Worm (Caenorhabditis elegans) whole organism, mixed stage, embryonic: ENCODE measurements around the gene C46H3.2.

Experiments used
- M03D4.4 ChIP-seq: sonication (generic microtip); optimal IDR thresholded peaks from 2 replicates; lab custom pipeline; 2017; ENCODE audit warnings: mild to moderate bottlenecking, missing genetic modification characterization, missing compliant biosample characterization
- bed-3 ChIP-seq: fragments of 200-800 bp; sonication (Bioruptor generic); optimal IDR thresholded peaks from 3 replicates; lab custom pipeline; 2018; ENCODE audit warnings: mild to moderate bottlenecking, missing genetic modification characterization, moderate library complexity, missing compliant biosample characterization
- blmp-1 ChIP-seq: fragments of 150-350 bp; optimal IDR thresholded peaks from 2 replicates; lab custom pipeline; 2014; ENCODE audit warnings: missing biosample characterization, missing genetic modification characterization
- ceh-39 ChIP-seq: fragments of 150-350 bp; optimal IDR thresholded peaks from 2 replicates; lab custom pipeline; 2014; ENCODE audit warnings: missing biosample characterization, missing genetic modification characterization
- ceh-43 ChIP-seq: fragments of 200-800 bp; sonication (Bioruptor generic); optimal IDR thresholded peaks from 2 replicates; lab custom pipeline; 2018; ENCODE audit warnings: mild to moderate bottlenecking, missing genetic modification characterization, moderate library complexity, missing compliant biosample characterization
- ceh-83 ChIP-seq: fragments of 200-800 bp; sonication (Bioruptor generic); optimal IDR thresholded peaks from 2 replicates; lab custom pipeline; 2018; ENCODE audit warnings: mild to moderate bottlenecking, missing genetic modification characterization, missing compliant biosample characterization
- ces-1 ChIP-seq: fragments of 150-350 bp; optimal IDR thresholded peaks from 2 replicates; lab custom pipeline; 2014; ENCODE audit warnings: missing biosample characterization, missing genetic modification reagents, missing genetic modification characterization
- cnd-1 ChIP-seq: fragments of 200-800 bp; sonication (Bioruptor generic); optimal IDR thresholded peaks from 2 replicates; lab custom pipeline; 2018; ENCODE audit warnings: mild to moderate bottlenecking, missing genetic modification characterization, missing compliant biosample characterization
- drap-1 ChIP-seq: fragments of 200-800 bp; sonication (Bioruptor generic); optimal IDR thresholded peaks from 3 replicates; lab custom pipeline; 2018; ENCODE audit warnings: mild to moderate bottlenecking, missing genetic modification characterization, missing compliant biosample characterization
- elt-1 ChIP-seq: sonication (generic microtip); optimal IDR thresholded peaks from 2 replicates; lab custom pipeline; 2017; ENCODE audit warnings: missing genetic modification characterization, mild to moderate bottlenecking, missing compliant biosample characterization, antibody characterized with exemption, moderate library complexity, borderline replicate concordance; ENCODE audit not compliant: insufficient read depth
- elt-3 ChIP-seq: fragments of 150-350 bp; optimal IDR thresholded peaks from 2 replicates; lab custom pipeline; 2014; ENCODE audit warnings: missing biosample characterization, missing genetic modification characterization
- flh-1 ChIP-seq: fragments of 200-800 bp; sonication (Bioruptor generic); optimal IDR thresholded peaks from 2 replicates; lab custom pipeline; 2018; ENCODE audit warnings: mild to moderate bottlenecking, missing genetic modification characterization, moderate library complexity, missing compliant biosample characterization
- ham-2 ChIP-seq: fragments of 200-800 bp; sonication (Bioruptor generic); optimal IDR thresholded peaks from 2 replicates; lab custom pipeline; 2018; ENCODE audit warnings: mild to moderate bottlenecking, missing genetic modification characterization, missing compliant biosample characterization
- hlh-1 ChIP-seq: fragments of 150-350 bp; optimal IDR thresholded peaks from 2 replicates; lab custom pipeline; 2014; ENCODE audit warnings: missing biosample characterization, missing genetic modification reagents, missing genetic modification characterization
- lin-13 ChIP-seq: fragments of 150-350 bp; optimal IDR thresholded peaks from 2 replicates; lab custom pipeline; 2014; ENCODE audit warnings: missing biosample characterization, missing genetic modification characterization
- lin-32 ChIP-seq: fragments of 200-800 bp; sonication (Bioruptor generic); optimal IDR thresholded peaks from 2 replicates; lab custom pipeline; 2018; ENCODE audit warnings: mild to moderate bottlenecking, missing genetic modification characterization, missing compliant biosample characterization
- lsy-2 ChIP-seq: fragments of 150-350 bp; optimal IDR thresholded peaks from 2 replicates; lab custom pipeline; 2014; ENCODE audit warnings: missing biosample characterization, missing genetic modification characterization
- mab-5 ChIP-seq: fragments of 150-350 bp; optimal IDR thresholded peaks from 2 replicates; lab custom pipeline; 2014; ENCODE audit warnings: missing biosample characterization, missing genetic modification characterization
- mep-1 ChIP-seq: fragments of 150-350 bp; optimal IDR thresholded peaks from 2 replicates; lab custom pipeline; 2017; ENCODE audit warnings: missing biosample characterization, missing genetic modification reagents, missing genetic modification characterization, inconsistent platforms
- mls-2 ChIP-seq: sonication (generic microtip); optimal IDR thresholded peaks from 2 replicates; lab custom pipeline; 2016; ENCODE audit warnings: mild to moderate bottlenecking, missing genetic modification characterization, moderate library complexity, missing compliant biosample characterization
- nhr-12 ChIP-seq: fragments of 150-350 bp; optimal IDR thresholded peaks from 2 replicates; lab custom pipeline; 2014; ENCODE audit warnings: missing biosample characterization, missing genetic modification characterization
- nhr-2 ChIP-seq: fragments of 150-350 bp; optimal IDR thresholded peaks from 2 replicates; lab custom pipeline; 2014; ENCODE audit warnings: missing biosample characterization, missing genetic modification characterization
- nhr-237 ChIP-seq: fragments of 150-350 bp; optimal IDR thresholded peaks from 2 replicates; lab custom pipeline; 2014; ENCODE audit warnings: missing biosample characterization, missing genetic modification characterization
- nhr-28 ChIP-seq: fragments of 150-350 bp; optimal IDR thresholded peaks from 2 replicates; lab custom pipeline; 2014; ENCODE audit warnings: missing biosample characterization, missing genetic modification characterization
- pha-4 ChIP-seq: fragments of 150-350 bp; optimal IDR thresholded peaks from 2 replicates; lab custom pipeline; 2018; ENCODE audit warnings: missing biosample characterization, missing genetic modification reagents, missing genetic modification characterization
- sem-2 ChIP-seq: fragments of 200-800 bp; sonication (Bioruptor generic); optimal IDR thresholded peaks from 2 replicates; lab custom pipeline; 2018; ENCODE audit warnings: mild to moderate bottlenecking, missing genetic modification characterization, missing compliant biosample characterization
- sptf-1 ChIP-seq: sonication (generic microtip); optimal IDR thresholded peaks from 2 replicates; lab custom pipeline; 2017; ENCODE audit warnings: mild to moderate bottlenecking, missing genetic modification characterization, moderate library complexity, missing compliant biosample characterization
- tbx-8 ChIP-seq: fragments of 200-800 bp; sonication (Bioruptor generic); optimal IDR thresholded peaks from 2 replicates; lab custom pipeline; 2018; ENCODE audit warnings: mild to moderate bottlenecking, missing genetic modification characterization, moderate library complexity, missing compliant biosample characterization
- unc-120 ChIP-seq: sonication (generic microtip); optimal IDR thresholded peaks from 2 replicates; lab custom pipeline; 2017; ENCODE audit warnings: missing genetic modification characterization, missing compliant biosample characterization; ENCODE audit not compliant: poor library complexity, severe bottlenecking
- unc-39 ChIP-seq: fragments of 150-350 bp; optimal IDR thresholded peaks from 2 replicates; lab custom pipeline; 2014; ENCODE audit warnings: missing biosample characterization, missing genetic modification characterization
- unc-62 ChIP-seq: fragments of 150-350 bp; optimal IDR thresholded peaks from 2 replicates; lab custom pipeline; 2014; ENCODE audit warnings: missing biosample characterization, missing genetic modification reagents, missing genetic modification characterization
- zip-8 ChIP-seq: fragments of 150-350 bp; optimal IDR thresholded peaks from 2 replicates; lab custom pipeline; 2014; ENCODE audit warnings: missing biosample characterization, missing genetic modification characterization
- ztf-11 ChIP-seq: fragments of 150-350 bp; optimal IDR thresholded peaks from 2 replicates; lab custom pipeline; 2014; ENCODE audit warnings: missing biosample characterization, missing genetic modification characterization

The C46H3.2 gene

ce11 chrX:1232074-1232473, 1.5 kb upstream of the C46H3.2 start:
- TF ChIP-seq elt-3 (tag; lab: Kevin White, UChicago), result peak; percentile 54
- no peak for TF ChIP-seq blmp-1 (tag; lab: Kevin White, UChicago)
- no peak for TF ChIP-seq tbx-8 (GFP tag; lab: Kevin White, UChicago)
- no peak for TF ChIP-seq ceh-83 (GFP tag; lab: Kevin White, UChicago)

DNA sequence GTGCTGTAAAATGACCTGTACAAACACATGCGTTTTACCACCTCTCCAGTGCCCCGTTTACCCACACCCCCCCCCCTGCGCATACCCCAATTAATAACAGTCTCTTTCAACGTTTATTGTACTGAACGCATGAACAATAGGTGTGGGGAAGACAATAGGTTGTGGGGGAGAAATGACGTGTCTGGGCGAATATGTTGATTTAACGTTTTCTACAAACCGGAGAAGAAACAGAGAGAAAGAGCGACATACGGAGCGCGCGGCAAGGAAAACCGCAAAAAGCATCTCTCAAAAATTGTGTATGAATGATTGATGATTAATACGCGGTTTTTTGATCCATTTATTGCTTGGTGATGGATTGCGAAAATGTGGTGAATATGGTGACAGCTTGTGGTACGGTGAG, 6.7 kb downstream of the C46H3.2 start:
- peak; percentile 11 for TF ChIP-seq sptf-1 (tag; lab: Kevin White, UChicago)
- TF ChIP-seq cnd-1 (tag; lab: Kevin White, UChicago), result peak; percentile 31
- TF ChIP-seq flh-1 (GFP tag; lab: Kevin White, UChicago), result no peak
- peak; percentile 85 for TF ChIP-seq unc-62 (GFP tag; lab: Kevin White, UChicago)
- TF ChIP-seq nhr-2 (tag; lab: Kevin White, UChicago), result peak; percentile 35
- TF ChIP-seq nhr-237 (tag; lab: Kevin White, UChicago), result peak; percentile 9
- TF ChIP-seq mep-1 (tag; lab: Kevin White, UChicago), result peak; percentile 11
- TF ChIP-seq pha-4 (tag; lab: Kevin White, UChicago), result no peak
- TF ChIP-seq lin-32, result peak; percentile 33
- no peak for TF ChIP-seq unc-120 (tag; lab: Kevin White, UChicago)
- peak; percentile 24 for TF ChIP-seq mls-2 (tag; lab: Kevin White, UChicago)
- peak; percentile 23 for TF ChIP-seq ham-2 (GFP tag; lab: Kevin White, UChicago)
- TF ChIP-seq, all 35 proteins: peak for 9

ce11 chrX:1223089-1223488, 7.5 kb downstream of the C46H3.2 start:
- TF ChIP-seq elt-1 (tag; lab: Kevin White, UChicago) (peak; percentile 44), ceh-43 (GFP tag; lab: Kevin White, UChicago) (no peak), nhr-2 (tag; lab: Kevin White, UChicago) (peak; percentile 61), nhr-12 (tag; lab: Kevin White, UChicago) (no peak), unc-62 (GFP tag; lab: Kevin White, UChicago) (peak; percentile 19)

- TF ChIP-seq ceh-83 (GFP tag; lab: Kevin White, UChicago) (no peak), ztf-11 (tag; lab: Kevin White, UChicago) (no peak), cnd-1 (tag; lab: Kevin White, UChicago) (peak; percentile 69), ceh-39 (tag; lab: Kevin White, UChicago) (no peak), lin-32 (no peak), ces-1 (GFP tag; lab: Kevin White, UChicago) (no peak), elt-3 (tag; lab: Kevin White, UChicago) (no peak), drap-1 (GFP tag; lab: Kevin White, UChicago) (no peak), M03D4.4 (tag; lab: Kevin White, UChicago) (no peak), sem-2 (GFP tag; lab: Kevin White, UChicago) (no peak), tbx-8 (GFP tag; lab: Kevin White, UChicago) (no peak), unc-120 (tag; lab: Kevin White, UChicago) (no peak), elt-1 (tag; lab: Kevin White, UChicago) (no peak), blmp-1 (tag; lab: Kevin White, UChicago) (no peak), unc-62 (GFP tag; lab: Kevin White, UChicago) (peak; percentile 11), pha-4 (tag; lab: Kevin White, UChicago) (peak; percentile 29), zip-8 (no peak), mab-5 (tag; lab: Kevin White, UChicago) (no peak), nhr-237 (tag; lab: Kevin White, UChicago) (no peak), ceh-43 (GFP tag; lab: Kevin White, UChicago) (no peak), lsy-2 (tag; lab: Kevin White, UChicago) (no peak), nhr-2 (tag; lab: Kevin White, UChicago) (peak; percentile 42), sptf-1 (tag; lab: Kevin White, UChicago) (no peak), nhr-28 (tag; lab: Kevin White, UChicago) (no peak), mls-2 (tag; lab: Kevin White, UChicago) (no peak), unc-39 (tag; lab: Kevin White, UChicago) (no peak), bed-3 (GFP tag; lab: Kevin White, UChicago) (no peak), mep-1 (tag; lab: Kevin White, UChicago) (no peak), hlh-1 (tag; lab: Kevin White, UChicago) (peak; percentile 39), lin-13 (tag; lab: Kevin White, UChicago) (no peak)
Observed at ce11 chrX:1222391-1222790, 8.2 kb downstream of the C46H3.2 start.
